Worm (Caenorhabditis elegans): ENCODE data around the gene ttr-6.

The ttr-6 gene

ce11 chrX:6638985-6639573 is 42.2 kb upstream of the ttr-6 start:
- TF ChIP-seq B0310.2 (tag; optimal IDR thresholded peaks at IDR 0.05), result no peak
- TF ChIP-seq ceh-13 (GFP tag; optimal IDR thresholded peaks at IDR 0.05), result no peak
- no peak for TF ChIP-seq tra-4 (tag; optimal IDR thresholded peaks at IDR 0.05)
- TF ChIP-seq hnd-1 (tag; optimal IDR thresholded peaks at IDR 0.05), result no peak
- no peak for TF ChIP-seq aly-1 (tag; optimal IDR thresholded peaks at IDR 0.05)
- TF ChIP-seq tbx-11 (GFP tag; IDR thresholded peaks at IDR 0.05), result no peak
- no peak for TF ChIP-seq hmbx-1 (tag; optimal IDR thresholded peaks at IDR 0.05)
- TF ChIP-seq scrt-1 (GFP tag; IDR thresholded peaks at IDR 0.05), result no peak

ce11 chrX:6637933-6638332 is 41.0 kb upstream of the ttr-6 start:
- TF ChIP-seq scrt-1 (GFP tag; IDR thresholded peaks at IDR 0.05) (no peak), ceh-36 (tag; optimal IDR thresholded peaks at IDR 0.05) (no peak), pes-1 (GFP tag; IDR thresholded peaks at IDR 0.05) (no peak), hnd-1 (tag; optimal IDR thresholded peaks at IDR 0.05) (no peak), hmbx-1 (tag; optimal IDR thresholded peaks at IDR 0.05) (no peak), tbx-11 (GFP tag; IDR thresholded peaks at IDR 0.05) (no peak), tbx-37 (GFP tag; conservative IDR thresholded peaks at IDR 0.05) (no peak), B0310.2 (tag; optimal IDR thresholded peaks at IDR 0.05) (no peak), flt-1 (GFP tag; IDR thresholded peaks at IDR 0.05) (no peak), ets-7 (tag; optimal IDR thresholded peaks at IDR 0.05) (no peak), aly-1 (tag; optimal IDR thresholded peaks at IDR 0.05) (no peak), sea-1 (GFP tag; conservative IDR thresholded peaks at IDR 0.05) (no peak), ama-1 (optimal IDR thresholded peaks at IDR 0.05) (no peak), F13C5.2 (tag; optimal IDR thresholded peaks at IDR 0.05) (no peak)

ce11 chrX:6635173-6635572 is 38.3 kb upstream of the ttr-6 start, which contains the start of gene aexr-1:
Gene aexr-1 (minus strand): TSS chrX:6635273.
- TF ChIP-seq hnd-1 (tag; optimal IDR thresholded peaks at IDR 0.05) (no peak), ets-7 (tag; optimal IDR thresholded peaks at IDR 0.05) (no peak), tra-4 (tag; optimal IDR thresholded peaks at IDR 0.05) (no peak), F13C5.2 (tag; optimal IDR thresholded peaks at IDR 0.05) (no peak), tbx-11 (GFP tag; IDR thresholded peaks at IDR 0.05) (no peak), pes-1 (GFP tag; IDR thresholded peaks at IDR 0.05) (no peak), aly-1 (tag; optimal IDR thresholded peaks at IDR 0.05) (no peak), B0310.2 (tag; optimal IDR thresholded peaks at IDR 0.05) (no peak)

ce11 chrX:6631437-6631836 is 34.5 kb upstream of the ttr-6 start, which contains the start of gene aexr-2:
Gene aexr-2 (minus strand): TSS chrX:6631537.
- TF ChIP-seq tbx-37 (GFP tag; conservative IDR thresholded peaks at IDR 0.05) (no peak), sea-1 (GFP tag; conservative IDR thresholded peaks at IDR 0.05) (no peak), hmg-4 (GFP tag; optimal IDR thresholded peaks at IDR 0.05) (no peak), F13C5.2 (tag; optimal IDR thresholded peaks at IDR 0.05) (no peak), ets-7 (tag; optimal IDR thresholded peaks at IDR 0.05) (no peak), tra-4 (tag; optimal IDR thresholded peaks at IDR 0.05) (no peak), pes-1 (GFP tag; IDR thresholded peaks at IDR 0.05) (no peak), hnd-1 (tag; optimal IDR thresholded peaks at IDR 0.05) (no peak), hmbx-1 (tag; optimal IDR thresholded peaks at IDR 0.05) (no peak), aly-1 (tag; optimal IDR thresholded peaks at IDR 0.05) (no peak), scrt-1 (GFP tag; IDR thresholded peaks at IDR 0.05) (no peak), flt-1 (GFP tag; IDR thresholded peaks at IDR 0.05) (no peak), B0310.2 (tag; optimal IDR thresholded peaks at IDR 0.05) (no peak), ceh-36 (tag; optimal IDR thresholded peaks at IDR 0.05) (no peak), tbx-11 (GFP tag; IDR thresholded peaks at IDR 0.05) (no peak), ceh-13 (GFP tag; optimal IDR thresholded peaks at IDR 0.05) (no peak)

ce11 chrX:6630645-6631044 is 33.7 kb upstream of the ttr-6 start:
- TF ChIP-seq pes-1 (GFP tag; IDR thresholded peaks at IDR 0.05), result no peak
- no peak for TF ChIP-seq F13C5.2 (tag; optimal IDR thresholded peaks at IDR 0.05)
- no peak for TF ChIP-seq hnd-1 (tag; optimal IDR thresholded peaks at IDR 0.05)
- no peak for TF ChIP-seq ets-7 (tag; optimal IDR thresholded peaks at IDR 0.05)
- no peak for TF ChIP-seq ceh-36 (tag; optimal IDR thresholded peaks at IDR 0.05)
- TF ChIP-seq sea-1 (GFP tag; conservative IDR thresholded peaks at IDR 0.05), result no peak
- TF ChIP-seq B0310.2 (tag; optimal IDR thresholded peaks at IDR 0.05), result no peak
- no peak for TF ChIP-seq ceh-13 (GFP tag; optimal IDR thresholded peaks at IDR 0.05)
- TF ChIP-seq flt-1 (GFP tag; IDR thresholded peaks at IDR 0.05), result no peak
- TF ChIP-seq scrt-1 (GFP tag; IDR thresholded peaks at IDR 0.05), result no peak
- no peak for TF ChIP-seq hmbx-1 (tag; optimal IDR thresholded peaks at IDR 0.05)
- no peak for TF ChIP-seq aly-1 (tag; optimal IDR thresholded peaks at IDR 0.05)
- TF ChIP-seq tbx-11 (GFP tag; IDR thresholded peaks at IDR 0.05), result no peak
- TF ChIP-seq ama-1 (optimal IDR thresholded peaks at IDR 0.05), result no peak

ce11 chrX:6625275-6625674 is 28.4 kb upstream of the ttr-6 start:
- TF ChIP-seq pes-1 (GFP tag; IDR thresholded peaks at IDR 0.05) (no peak), ceh-36 (tag; optimal IDR thresholded peaks at IDR 0.05) (no peak), B0310.2 (tag; optimal IDR thresholded peaks at IDR 0.05) (no peak), tbx-11 (GFP tag; IDR thresholded peaks at IDR 0.05) (no peak), F13C5.2 (tag; optimal IDR thresholded peaks at IDR 0.05) (no peak), ama-1 (optimal IDR thresholded peaks at IDR 0.05) (no peak), ets-7 (tag; optimal IDR thresholded peaks at IDR 0.05) (no peak), scrt-1 (GFP tag; IDR thresholded peaks at IDR 0.05) (no peak), flt-1 (GFP tag; IDR thresholded peaks at IDR 0.05) (no peak), hmbx-1 (tag; optimal IDR thresholded peaks at IDR 0.05) (no peak), hmg-4 (GFP tag; optimal IDR thresholded peaks at IDR 0.05) (no peak), sea-1 (GFP tag; conservative IDR thresholded peaks at IDR 0.05) (no peak), aly-1 (tag; optimal IDR thresholded peaks at IDR 0.05) (no peak), tra-4 (tag; optimal IDR thresholded peaks at IDR 0.05) (no peak)

- no peak for TF ChIP-seq ceh-13 (GFP tag; optimal IDR thresholded peaks at IDR 0.05)
- TF ChIP-seq tra-4 (tag; optimal IDR thresholded peaks at IDR 0.05), result no peak
- no peak for TF ChIP-seq hmg-4 (GFP tag; optimal IDR thresholded peaks at IDR 0.05)
- TF ChIP-seq scrt-1 (GFP tag; IDR thresholded peaks at IDR 0.05), result no peak
- no peak for TF ChIP-seq ets-7 (tag; optimal IDR thresholded peaks at IDR 0.05)
- TF ChIP-seq F13C5.2 (tag; optimal IDR thresholded peaks at IDR 0.05), result no peak
- no peak for TF ChIP-seq tbx-11 (GFP tag; IDR thresholded peaks at IDR 0.05)
- peak; percentile 94 for TF ChIP-seq ama-1 (optimal IDR thresholded peaks at IDR 0.05)
- peak; percentile 2; the same call in 1 of the 2 replicates for TF ChIP-seq flt-1 (GFP tag; IDR thresholded peaks at IDR 0.05)
- no peak for TF ChIP-seq ceh-36 (tag; optimal IDR thresholded peaks at IDR 0.05)
- TF ChIP-seq hnd-1 (tag; optimal IDR thresholded peaks at IDR 0.05), result no peak
Measured at ce11 chrX:6622552-6623236, 25.8 kb upstream of the ttr-6 start, which contains the start of gene clec-266. Gene clec-266 (minus strand): TSS chrX:6622915.
